Worm (Caenorhabditis elegans): Measurements from ENCODE around the gene H14N18.4.

DNA sequence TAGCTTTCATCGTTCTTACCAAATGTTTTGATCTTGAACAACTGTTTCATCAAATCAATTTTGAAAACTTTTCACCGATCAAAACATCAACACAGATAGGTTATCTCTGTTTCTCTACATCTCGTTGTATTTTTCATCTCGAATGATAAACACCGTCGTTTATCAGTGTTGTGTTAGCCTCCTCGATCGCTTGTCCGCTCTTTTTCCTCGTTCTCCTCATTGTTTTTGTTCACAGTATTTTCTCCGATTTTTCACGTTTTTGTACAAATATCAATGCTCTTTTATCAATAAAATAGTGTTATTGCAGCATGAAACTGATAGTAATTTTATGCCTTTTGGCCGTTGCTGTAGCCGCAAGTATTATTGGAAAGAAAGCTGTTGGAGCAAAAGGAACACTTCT lies 6.0 kb downstream of the H14N18.4 start, which contains the start of gene ttr-47:
- TF ChIP-seq nhr-67 (tag; optimal IDR thresholded peaks at IDR 0.05) (no peak), ztf-11 (tag; optimal IDR thresholded peaks at IDR 0.05) (no peak), nhr-28 (tag; optimal IDR thresholded peaks at IDR 0.05) (no peak), nfya-1 (tag; optimal IDR thresholded peaks at IDR 0.05; ENCODE audit: insufficient read depth) (peak; percentile 25), sea-2 (GFP tag; optimal IDR thresholded peaks at IDR 0.05) (no peak), ceh-16 (tag; optimal IDR thresholded peaks at IDR 0.05) (no peak), zag-1 (tag; optimal IDR thresholded peaks at IDR 0.05) (no peak), elt-3 (tag; optimal IDR thresholded peaks at IDR 0.05) (no peak), nhr-12 (tag; optimal IDR thresholded peaks at IDR 0.05) (no peak), fkh-10 (GFP tag; optimal IDR thresholded peaks at IDR 0.05) (no peak), aly-2 (tag; optimal IDR thresholded peaks at IDR 0.05) (no peak)

Measured in whole organism, L3 larva.